Fruit fly (Drosophila melanogaster) whole organism: ENCODE data around the gene CG5835.
A peak's percentile ranks its signal among the peaks of the same experiment; 100 is the strongest.

Experiments used
- CG8478 ChIP-seq: fragments of >200 bp; optimal IDR thresholded peaks from 2 replicates; lab custom pipeline; 2018; ENCODE audit warnings: inconsistent platforms
- Dll ChIP-seq: fragments of >200 bp; optimal IDR thresholded peaks from 2 replicates; lab custom pipeline; 2017
- EcR ChIP-seq, 2 experiments: fragments of >200 bp; optimal IDR thresholded peaks; 2 replicates each; lab custom pipeline; 2017; ENCODE audit warnings: missing biosample characterization in 2 of 2, missing genetic modification characterization in 2 of 2, missing genetic modification reagents in 2 of 2
- pan ChIP-seq: fragments of >200 bp; optimal IDR thresholded peaks from 2 replicates; lab custom pipeline; 2017
- psq ChIP-seq: fragments of >200 bp; optimal IDR thresholded peaks from 2 replicates; lab custom pipeline; 2017
- usp ChIP-seq: fragments of >200 bp; optimal IDR thresholded peaks from 2 replicates; lab custom pipeline; 2017; ENCODE audit warnings: missing biosample characterization, missing genetic modification characterization, mixed read lengths

Gene CG5835

DNA sequence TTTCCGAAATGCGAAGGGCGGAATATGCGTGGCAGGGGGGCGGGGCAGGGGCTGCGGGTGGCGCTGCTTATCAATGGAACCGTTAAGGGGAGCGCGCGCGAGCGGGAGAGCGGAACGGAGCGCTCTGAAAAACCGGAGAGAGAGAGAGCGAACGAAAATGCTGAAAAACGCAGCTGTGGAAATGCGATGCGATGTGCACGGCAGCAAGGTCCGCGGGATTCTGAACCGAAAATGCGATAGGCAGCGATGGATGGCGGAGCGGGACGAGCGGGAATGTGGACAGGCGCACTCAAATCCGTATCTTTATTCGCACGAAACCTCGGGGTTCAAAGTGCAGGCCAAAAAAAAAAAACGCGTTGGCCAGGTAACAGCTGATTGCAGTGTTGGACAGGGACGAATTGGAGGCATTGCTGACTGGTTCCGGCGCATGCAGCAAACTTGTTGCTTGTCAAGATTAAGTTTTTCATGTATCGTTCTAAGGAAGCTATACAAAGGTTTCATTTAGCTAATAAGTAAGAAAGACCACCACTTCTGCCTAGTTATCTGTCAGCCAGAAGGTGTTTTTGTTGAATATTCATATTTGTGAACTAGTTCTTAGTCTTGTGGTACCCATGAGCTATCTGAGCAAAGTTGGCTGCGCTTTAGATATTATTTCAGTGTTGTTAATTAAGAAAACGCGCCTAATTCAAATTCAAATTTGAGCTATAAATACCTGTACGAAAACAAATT is 5.8 kb downstream of the CG5835 start, which contains the start of gene Ppcs:
Gene Ppcs, minus strand, starts transcription at position 400 of the 729 bp plus-strand sequence.
- TF ChIP-seq Dll (peak; percentile 94), EcR (GFP tag; optimal IDR thresholded peaks at IDR 0.05; lab: Kevin White, UChicago) (no peak)

DNA sequence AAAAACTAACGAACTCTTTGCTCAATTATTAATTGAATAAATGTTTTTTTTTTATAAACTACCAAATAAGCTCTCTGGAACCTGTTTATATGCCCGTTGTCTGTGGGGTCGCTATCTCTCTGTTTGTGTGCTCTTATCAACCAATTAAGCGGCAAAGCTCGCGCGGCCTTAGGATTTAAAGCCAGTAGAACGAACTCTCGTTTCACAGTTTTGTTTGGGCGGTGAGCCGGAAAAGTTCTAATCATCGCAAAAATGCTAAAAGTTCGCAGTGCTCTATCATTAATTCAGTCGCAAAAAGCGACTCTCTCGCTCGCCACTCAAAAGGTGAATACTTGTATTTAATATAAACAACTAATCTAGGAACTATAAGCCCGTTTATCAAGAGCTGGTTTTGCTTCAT is 18.5 kb downstream of the CG5835 start, which contains the start of gene Cyp12a4:
Gene Cyp12a4, plus strand, starts transcription at position 202 of the 400 bp plus-strand sequence.
- TF ChIP-seq pan (no peak), usp (GFP tag; lab: Kevin White, UChicago) (no peak), psq (lab: Kevin White, UChicago) (no peak), Dll (no peak)

DNA sequence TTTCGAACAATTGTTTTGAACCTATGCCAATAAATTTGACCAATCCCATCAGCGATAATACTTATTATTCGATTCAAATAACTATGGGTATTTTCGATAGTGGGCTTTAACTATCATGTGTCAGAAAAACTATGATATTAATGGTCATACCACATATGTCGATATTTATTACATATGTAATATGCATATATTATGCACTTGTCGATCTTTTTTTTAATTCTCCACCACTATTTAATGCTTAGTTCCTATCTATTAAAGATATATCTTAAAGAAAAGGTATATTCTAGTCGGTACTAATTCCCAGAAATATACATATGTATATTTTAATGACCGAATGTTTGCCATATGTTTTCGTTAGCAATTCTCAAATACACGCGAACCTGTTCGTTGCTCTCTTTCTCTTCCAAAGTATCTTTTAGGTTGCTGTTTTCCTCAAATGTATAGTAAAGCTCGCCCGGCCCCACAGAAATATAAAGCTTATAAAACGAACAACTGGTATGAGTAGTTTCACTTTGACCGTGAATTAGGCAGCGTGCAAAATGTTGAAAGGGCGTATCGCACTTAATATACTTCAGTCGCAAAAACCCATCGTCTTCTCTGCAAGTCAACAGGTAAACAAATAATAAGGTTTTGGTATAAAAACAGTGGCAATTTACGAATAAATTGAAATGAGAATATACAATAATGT is 21.2 kb downstream of the CG5835 start, which contains the start of gene Cyp12a5:
Gene Cyp12a5, plus strand, starts transcription at position 503 of the 688 bp plus-strand sequence.
- no peak for TF ChIP-seq psq (lab: Kevin White, UChicago)
- TF ChIP-seq Dll: no peak
- TF ChIP-seq usp (GFP tag; lab: Kevin White, UChicago): no peak
- TF ChIP-seq CG8478 (lab: Kevin White, UChicago): no peak
- no peak for TF ChIP-seq EcR (GFP tag; optimal IDR thresholded peaks at IDR 0.05; lab: Kevin White, UChicago)
- no peak for TF ChIP-seq pan

DNA sequence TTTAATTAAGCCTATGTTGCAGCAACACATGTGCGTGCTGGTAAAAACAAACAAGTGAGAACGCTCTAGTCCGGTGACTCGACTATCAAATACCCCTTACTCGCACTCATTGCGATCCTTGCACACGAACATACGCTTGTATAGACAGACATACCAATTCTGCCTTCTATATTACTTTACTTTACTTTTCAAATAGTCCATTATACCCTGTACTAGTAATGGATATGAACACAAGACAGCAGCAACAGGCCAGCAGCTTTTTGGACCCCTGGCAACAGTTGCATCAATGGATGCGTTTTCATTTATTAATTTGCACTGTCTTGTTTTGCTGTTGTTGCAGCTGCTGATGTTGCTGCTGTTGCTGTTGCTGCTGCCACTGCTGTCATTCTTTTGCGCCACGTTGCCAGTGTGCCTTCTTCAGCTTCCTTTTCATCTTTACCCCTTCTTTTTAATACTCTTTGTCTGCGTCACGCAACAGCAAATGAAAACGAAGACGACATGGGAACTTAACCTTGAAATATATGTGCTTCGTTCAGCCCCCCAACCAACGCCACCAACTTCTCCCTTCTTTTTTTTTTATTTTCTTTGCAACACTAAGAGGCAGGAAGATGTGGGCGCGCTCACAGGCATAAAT is 34.9 kb downstream of the CG5835 start:
- TF ChIP-seq pan (peak; percentile 83), usp (GFP tag; lab: Kevin White, UChicago) (no peak), CG8478 (lab: Kevin White, UChicago) (no peak)

DNA sequence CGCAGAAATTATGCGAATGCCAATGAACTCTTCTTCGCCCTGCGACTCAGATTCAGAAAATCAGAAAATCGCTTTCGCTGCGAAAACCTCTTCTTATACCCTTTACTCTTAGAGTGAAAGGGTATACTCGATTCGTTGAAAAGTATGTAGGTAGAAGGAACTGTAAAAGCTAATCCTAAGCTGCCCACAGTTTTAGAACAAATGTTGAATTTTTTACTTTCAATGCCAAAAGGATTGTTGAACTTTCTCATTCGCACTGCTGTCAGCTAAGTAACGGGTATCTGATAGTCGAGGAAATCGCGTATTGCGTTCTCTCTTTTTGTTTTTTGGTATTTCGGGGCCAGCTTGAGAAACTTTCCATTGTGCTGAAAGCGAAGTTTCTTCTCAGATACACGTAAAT is 39.6 kb downstream of the CG5835 start:
- TF ChIP-seq pan (peak; percentile 52), usp (GFP tag; lab: Kevin White, UChicago) (no peak)

DNA sequence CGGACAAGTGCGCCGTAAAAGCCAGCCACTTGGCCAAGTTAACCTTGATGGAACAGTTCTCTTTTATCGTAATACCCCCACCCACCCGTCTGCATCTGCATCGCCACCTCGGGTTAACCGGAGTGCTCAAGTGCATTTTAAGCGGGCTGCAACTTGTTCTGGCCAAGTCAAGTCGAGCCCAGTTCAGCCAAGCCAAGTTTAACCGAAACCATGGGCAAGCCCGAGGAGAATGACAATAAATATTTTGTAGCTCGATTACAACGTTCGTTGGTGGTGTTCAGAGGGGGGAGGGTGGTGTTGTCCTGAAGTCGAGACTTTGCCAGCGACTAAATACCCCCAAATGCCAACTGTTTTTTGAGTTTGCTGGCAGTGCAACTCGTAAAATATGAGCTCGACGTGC is 41.1 kb downstream of the CG5835 start:
- TF ChIP-seq pan (no peak), psq (lab: Kevin White, UChicago) (no peak), usp (GFP tag; lab: Kevin White, UChicago) (no peak), Dll (no peak), EcR (GFP tag; optimal IDR thresholded peaks at IDR 0.05; lab: Kevin White, UChicago) (no peak), CG8478 (lab: Kevin White, UChicago) (no peak)

DNA sequence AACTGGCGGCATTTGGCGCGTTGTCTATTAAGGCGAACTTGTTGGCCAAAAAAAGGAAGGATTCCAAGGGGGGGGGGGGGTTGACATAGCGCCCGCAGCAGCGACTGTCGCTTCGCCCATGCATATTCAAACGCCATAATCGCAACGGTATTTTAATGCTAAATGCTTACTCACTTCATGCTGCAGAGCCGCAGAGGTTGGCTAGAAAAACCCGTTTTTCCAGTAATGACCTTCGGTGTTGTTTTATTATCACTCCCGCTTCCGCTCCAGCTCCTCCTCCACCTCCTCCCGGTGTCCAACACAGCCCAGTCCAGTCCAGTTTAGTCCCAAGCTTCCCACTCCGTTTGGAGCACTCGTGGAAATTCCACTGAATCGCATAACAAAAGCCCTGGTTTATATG is 42.3 kb downstream of the CG5835 start:
- TF ChIP-seq psq (lab: Kevin White, UChicago) (no peak), pan (no peak), EcR (GFP tag; optimal IDR thresholded peaks at IDR 0.05; lab: Kevin White, UChicago) (no peak), CG8478 (lab: Kevin White, UChicago) (no peak), usp (GFP tag; lab: Kevin White, UChicago) (no peak), Dll (no peak)

DNA sequence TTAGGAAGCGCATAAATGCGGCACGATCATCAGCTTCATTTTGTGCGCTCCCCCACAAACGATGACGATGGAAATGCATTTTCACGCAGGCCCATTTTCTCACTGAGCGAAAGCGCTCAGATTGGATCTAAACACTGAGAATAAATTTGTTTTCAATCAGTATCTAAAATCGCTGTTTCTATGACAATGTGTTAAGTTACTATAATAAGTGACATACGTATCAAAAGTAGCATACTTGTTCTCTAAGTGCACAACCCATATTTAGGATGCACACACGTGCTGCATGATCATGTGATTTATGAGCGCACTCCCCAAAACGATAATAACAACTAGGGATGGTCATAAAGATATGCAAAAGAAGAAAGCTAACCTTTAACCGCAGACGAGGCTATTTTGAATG is 45.4 kb downstream of the CG5835 start:
- TF ChIP-seq CG8478 (lab: Kevin White, UChicago) (no peak), usp (GFP tag; lab: Kevin White, UChicago) (no peak), psq (lab: Kevin White, UChicago) (no peak), Dll (no peak), EcR (GFP tag; optimal IDR thresholded peaks at IDR 0.05; lab: Kevin White, UChicago) (no peak), pan (no peak)

DNA sequence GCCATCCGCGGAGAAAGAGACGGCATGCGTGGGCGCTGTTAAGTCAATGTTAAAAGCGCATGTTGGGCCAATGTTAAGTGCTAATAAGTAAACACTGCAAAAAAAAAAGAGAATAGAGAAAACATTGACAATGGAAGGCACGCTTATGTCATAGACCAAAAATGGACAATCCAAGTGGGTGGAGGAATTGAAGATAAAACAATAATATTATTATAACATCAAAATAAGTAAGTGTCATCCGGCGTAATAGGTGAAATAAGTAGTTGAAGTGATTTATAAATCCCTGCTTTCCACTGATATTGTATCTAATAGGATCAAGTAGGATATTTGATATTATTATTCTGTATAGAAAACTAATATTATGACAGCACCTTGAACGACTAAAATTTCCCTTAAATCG is 46.4 kb downstream of the CG5835 start:
- no peak for TF ChIP-seq pan
- no peak for TF ChIP-seq Dll
- no peak for TF ChIP-seq EcR (GFP tag; optimal IDR thresholded peaks at IDR 0.05; lab: Kevin White, UChicago)
- TF ChIP-seq CG8478 (lab: Kevin White, UChicago): no peak

DNA sequence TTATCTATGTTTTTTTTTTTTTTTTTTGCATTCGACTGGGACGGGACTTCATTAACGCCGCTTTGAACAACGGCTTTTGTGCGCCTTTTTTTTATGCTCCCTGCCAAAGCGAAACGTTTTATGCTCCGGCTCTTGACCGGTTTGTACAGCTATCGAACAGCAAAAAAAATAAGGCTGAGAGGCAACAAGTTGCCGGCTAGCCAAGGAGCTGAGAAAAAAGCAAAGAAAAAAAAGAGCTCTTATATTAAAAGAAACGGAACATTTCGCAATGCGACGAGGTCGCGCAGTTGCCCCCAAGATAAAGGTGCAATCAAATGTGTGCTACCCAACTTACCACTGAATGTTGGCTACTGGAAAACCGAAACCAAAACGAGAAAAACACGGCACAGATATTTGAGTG is 47.0 kb downstream of the CG5835 start:
- TF ChIP-seq usp (GFP tag; lab: Kevin White, UChicago): no peak
- TF ChIP-seq psq (lab: Kevin White, UChicago): no peak
- TF ChIP-seq CG8478 (lab: Kevin White, UChicago): no peak
- TF ChIP-seq Dll: no peak
- no peak for TF ChIP-seq pan
- TF ChIP-seq EcR (GFP tag; optimal IDR thresholded peaks at IDR 0.05; lab: Kevin White, UChicago): no peak

DNA sequence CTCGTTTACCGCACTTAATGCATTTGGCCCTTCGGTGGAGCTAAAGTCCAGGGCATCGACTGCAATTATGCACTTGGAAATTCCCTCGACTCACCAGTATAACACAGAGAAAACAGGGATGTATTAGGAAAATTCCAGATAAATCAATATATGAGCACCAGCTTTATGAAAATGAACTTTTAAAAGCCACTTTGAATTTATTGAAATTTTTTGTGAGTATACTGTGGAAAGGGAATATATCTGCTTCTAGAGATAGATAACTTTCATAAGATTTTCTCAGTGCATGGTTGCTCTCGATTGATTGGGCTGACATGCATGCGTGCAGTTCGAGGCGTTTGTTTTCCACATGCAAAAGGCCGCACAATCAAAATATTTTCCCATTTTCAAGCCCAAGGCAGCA is 47.7 kb downstream of the CG5835 start:
- TF ChIP-seq psq (lab: Kevin White, UChicago) (no peak), pan (no peak), EcR (GFP tag; optimal IDR thresholded peaks at IDR 0.05; lab: Kevin White, UChicago) (no peak), usp (GFP tag; lab: Kevin White, UChicago) (no peak), CG8478 (lab: Kevin White, UChicago) (no peak), Dll (no peak)

DNA sequence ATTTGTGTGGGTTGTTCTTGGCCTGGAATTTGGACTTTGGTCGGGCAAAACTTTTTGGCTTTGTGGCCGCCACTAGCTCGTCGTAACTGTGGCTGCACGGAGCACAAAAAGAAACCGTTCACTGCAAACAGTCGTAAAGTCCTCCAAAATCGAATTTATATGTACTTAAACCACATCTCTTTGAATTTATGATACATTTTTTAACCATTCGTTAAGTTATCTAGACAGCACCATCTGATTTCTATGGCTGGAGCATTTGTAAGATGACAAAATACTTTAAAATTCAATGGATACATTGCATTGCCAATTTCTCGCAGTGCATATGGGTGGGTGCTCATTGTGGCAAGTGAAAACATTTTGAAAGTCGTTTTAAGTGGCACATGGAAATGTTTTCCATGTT is 49.4 kb downstream of the CG5835 start:
- TF ChIP-seq pan (no peak), EcR (GFP tag; optimal IDR thresholded peaks at IDR 0.05; lab: Kevin White, UChicago) (no peak), psq (lab: Kevin White, UChicago) (no peak), Dll (no peak), CG8478 (lab: Kevin White, UChicago) (no peak), usp (GFP tag; lab: Kevin White, UChicago) (no peak)
